Worm (Caenorhabditis elegans) whole organism, midembryonic: Measurements from ENCODE around the gene T20B12.5.

Experiments used
- cog-1 ChIP-seq: sonication (generic microtip); optimal IDR thresholded peaks from 2 replicates; lab custom pipeline; 2016; ENCODE audit warnings: missing genetic modification characterization, missing compliant biosample characterization
- flt-1 ChIP-seq: fragments of 200-800 bp; sonication (Bioruptor generic); IDR thresholded peaks from 2 replicates; pipeline ENCODE4 v1.3.6; 2022; ENCODE audit warnings: missing genetic modification characterization, missing compliant biosample characterization
- med-1 ChIP-seq: sonication (generic microtip); optimal IDR thresholded peaks from 2 replicates; lab custom pipeline; 2017; ENCODE audit warnings: missing genetic modification characterization, mild to moderate bottlenecking, missing compliant biosample characterization, antibody characterized with exemption, missing genetic modification reagents; ENCODE audit not compliant: insufficient read depth
- ref-1 ChIP-seq: fragments of 200-800 bp; sonication (Bioruptor generic); conservative IDR thresholded peaks from 2 replicates; pipeline ENCODE4 v1.3.6; 2022; ENCODE audit warnings: missing genetic modification reagents, missing genetic modification characterization, missing compliant biosample characterization
- tab-1 ChIP-seq: fragments of 200-800 bp; sonication (Bioruptor generic); IDR thresholded peaks from 2 replicates; pipeline ENCODE4 v1.3.6; 2022; ENCODE audit warnings: missing genetic modification characterization, missing compliant biosample characterization
- ztf-23 ChIP-seq: fragments of 200-800 bp; sonication (Bioruptor generic); IDR thresholded peaks from 2 replicates; pipeline ENCODE4 v1.3.6; 2022; ENCODE audit warnings: missing genetic modification reagents, missing genetic modification characterization, missing compliant biosample characterization
- ztf-29 ChIP-seq: fragments of 200-800 bp; sonication (Bioruptor generic); IDR thresholded peaks from 2 replicates; pipeline ENCODE4 v1.3.6; 2022; ENCODE audit warnings: missing genetic modification reagents, missing genetic modification characterization, missing compliant biosample characterization

- TF ChIP-seq ztf-23, result no peak
- TF ChIP-seq ref-1 (GFP tag; lab: Robert Waterston, UW), result no peak
- TF ChIP-seq ztf-29 (GFP tag; lab: Robert Waterston, UW), result no peak
- no peak for TF ChIP-seq cog-1
- no peak for TF ChIP-seq med-1 (GFP tag; lab: Kevin White, UChicago)
- no peak for TF ChIP-seq flt-1 (GFP tag; lab: Robert Waterston, UW)
- TF ChIP-seq tab-1, result no peak
These were observed 8.3 kb downstream of the T20B12.5 start for ce11 chrIII:7358627-7359026.
